Worm (Caenorhabditis elegans) whole organism, L3 larva: ENCODE measurements around the gene F32H5.3.

ENCODE experiments used
- R02D3.7 ChIP-seq: fragments of 150-350 bp; optimal IDR thresholded peaks from 2 replicates; lab custom pipeline; 2014; ENCODE audit warnings: missing biosample characterization, missing genetic modification characterization
- ZK546.5 ChIP-seq: sonication (generic microtip); optimal IDR thresholded peaks from 2 replicates; lab custom pipeline; 2017; ENCODE audit warnings: missing biosample characterization, missing genetic modification characterization
- ceh-82 ChIP-seq: fragments of 150-350 bp; optimal IDR thresholded peaks from 2 replicates; lab custom pipeline; 2014; ENCODE audit warnings: missing biosample characterization, missing genetic modification characterization
- jun-1 ChIP-seq: fragments of 150-350 bp; optimal IDR thresholded peaks from 2 replicates; lab custom pipeline; 2014; ENCODE audit warnings: missing biosample characterization, missing genetic modification reagents, missing genetic modification characterization
- mdl-1 ChIP-seq: fragments of 150-350 bp; optimal IDR thresholded peaks from 2 replicates; lab custom pipeline; 2014; ENCODE audit warnings: missing biosample characterization, missing genetic modification characterization
- nfya-1 ChIP-seq: sonication (generic microtip); optimal IDR thresholded peaks from 2 replicates; lab custom pipeline; 2017; ENCODE audit warnings: missing genetic modification characterization, mild to moderate bottlenecking, missing compliant biosample characterization, antibody characterized with exemption, moderate library complexity; ENCODE audit not compliant: insufficient read depth
- nhr-23 ChIP-seq: fragments of 150-350 bp; optimal IDR thresholded peaks from 2 replicates; lab custom pipeline; 2014; ENCODE audit warnings: missing biosample characterization, missing genetic modification reagents, missing genetic modification characterization
- nhr-25 ChIP-seq: sonication (generic microtip); optimal IDR thresholded peaks from 2 replicates; lab custom pipeline; 2017; ENCODE audit warnings: missing biosample characterization, missing genetic modification characterization
- nhr-28 ChIP-seq: fragments of 150-350 bp; optimal IDR thresholded peaks from 2 replicates; lab custom pipeline; 2014; ENCODE audit warnings: missing biosample characterization, missing genetic modification characterization
- snpc-4 ChIP-seq: fragments of 150-350 bp; optimal IDR thresholded peaks from 2 replicates; lab custom pipeline; 2014; ENCODE audit warnings: missing biosample characterization, missing genetic modification characterization
- tbx-2 ChIP-seq: sonication (generic microtip); optimal IDR thresholded peaks from 2 replicates; lab custom pipeline; 2016; ENCODE audit warnings: mild to moderate bottlenecking, missing genetic modification characterization, missing compliant biosample characterization
- unc-39 ChIP-seq: sonication (generic microtip); optimal IDR thresholded peaks from 4 replicates; lab custom pipeline; 2017; ENCODE audit warnings: missing biosample characterization, missing genetic modification characterization
- ztf-11 ChIP-seq: fragments of 150-350 bp; optimal IDR thresholded peaks from 2 replicates; lab custom pipeline; 2014; ENCODE audit warnings: missing biosample characterization, missing genetic modification characterization

DNA sequence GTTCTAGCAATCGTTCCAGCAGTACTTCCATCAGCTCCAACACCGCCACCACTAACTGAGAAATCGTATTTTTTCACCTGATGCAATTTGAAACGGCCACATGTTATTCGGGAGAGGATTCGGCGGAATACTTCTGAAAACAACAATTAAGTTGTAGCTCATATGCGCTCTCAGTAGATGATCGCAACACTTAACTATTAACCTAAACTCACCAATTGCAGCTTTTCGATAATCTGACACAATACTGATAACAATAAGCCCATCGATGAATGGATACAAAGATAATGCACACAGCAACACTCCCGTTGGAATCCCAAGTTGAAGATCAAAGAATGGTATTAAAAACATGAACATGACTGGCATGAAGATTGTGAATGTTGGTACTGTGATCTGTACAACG, 21.1 kb upstream of the F32H5.3 start:
- no peak for TF ChIP-seq nhr-25 (tag; lab: Kevin White, UChicago)
- TF ChIP-seq ztf-11: no peak
- TF ChIP-seq R02D3.7: no peak
- no peak for TF ChIP-seq unc-39
- TF ChIP-seq nfya-1: no peak
- no peak for TF ChIP-seq ceh-82 (tag; lab: Kevin White, UChicago)
- no peak for TF ChIP-seq nhr-23 (tag; lab: Kevin White, UChicago)
- TF ChIP-seq tbx-2 (tag; lab: Kevin White, UChicago): no peak
- TF ChIP-seq mdl-1 (tag; lab: Kevin White, UChicago): no peak
- TF ChIP-seq snpc-4 (tag; lab: Kevin White, UChicago): no peak
- TF ChIP-seq ZK546.5: no peak
- no peak for TF ChIP-seq jun-1
- TF ChIP-seq nhr-28: no peak
